Worm (Caenorhabditis elegans): Measurements from ENCODE around the gene sto-4.

DNA sequence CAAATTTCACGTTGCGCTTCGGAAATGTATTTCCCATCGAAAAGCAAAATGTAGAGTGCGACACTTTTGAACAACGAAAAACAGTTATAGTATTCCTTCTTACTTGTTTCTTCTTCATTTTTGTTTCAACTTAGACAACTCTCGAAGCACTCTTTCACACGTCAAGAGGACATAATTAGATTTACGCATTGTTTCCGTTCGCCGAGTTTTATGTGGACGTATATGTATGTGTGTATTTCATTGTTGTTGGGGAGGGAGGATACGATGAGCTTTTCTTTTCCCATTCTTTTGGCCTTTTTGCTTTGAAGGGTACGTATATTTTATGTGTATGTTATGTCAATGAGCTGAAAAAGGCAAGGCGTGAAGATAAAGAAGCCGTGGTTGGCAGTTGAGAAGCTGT is 13.4 kb upstream of the sto-4 start:
- TF ChIP-seq ztf-23 (GFP tag; IDR thresholded peaks at IDR 0.05) = no peak
- no peak for TF ChIP-seq cog-1 (tag; optimal IDR thresholded peaks at IDR 0.05)
- no peak for TF ChIP-seq ref-1 (GFP tag; conservative IDR thresholded peaks at IDR 0.05)
- TF ChIP-seq med-1 (GFP tag; optimal IDR thresholded peaks at IDR 0.05; ENCODE audit: insufficient read depth) = no peak
- TF ChIP-seq flt-1 (GFP tag; IDR thresholded peaks at IDR 0.05) = no peak
- no peak for TF ChIP-seq T22C8.4 (GFP tag; IDR thresholded peaks at IDR 0.05)
- no peak for TF ChIP-seq ztf-29 (GFP tag; IDR thresholded peaks at IDR 0.05)
- TF ChIP-seq tab-1 (GFP tag; IDR thresholded peaks at IDR 0.05) = no peak
